Fruit fly (Drosophila melanogaster) whole organism, adult: ENCODE data around the gene Fum4.
A peak's percentile ranks its signal among the peaks of the same experiment; 100 is the strongest.

Source experiments
- CG12768 ChIP-seq: fragments of 200-800 bp; sonication (Bioruptor generic); optimal IDR thresholded peaks from 2 replicates; lab custom pipeline; 2017; ENCODE audit warnings: missing biosample characterization, missing genetic modification characterization, mild to moderate bottlenecking, moderate library complexity, missing genetic modification reagents
- CG1620 ChIP-seq: fragments of 200-800 bp; sonication (Bioruptor generic); optimal IDR thresholded peaks from 2 replicates; lab custom pipeline; 2016; ENCODE audit warnings: missing biosample characterization, missing genetic modification characterization
- CG33017 ChIP-seq: fragments of 200-800 bp; sonication (Bioruptor generic); optimal IDR thresholded peaks from 2 replicates; lab custom pipeline; 2018; ENCODE audit warnings: missing biosample characterization, mild to moderate bottlenecking, missing genetic modification characterization, moderate library complexity
- CG5204 ChIP-seq: fragments of 200-800 bp; sonication (Bioruptor generic); optimal IDR thresholded peaks from 2 replicates; lab custom pipeline; 2016; ENCODE audit warnings: missing biosample characterization, missing genetic modification characterization
- CG7045 ChIP-seq: fragments of 200-800 bp; sonication (Bioruptor generic); optimal IDR thresholded peaks from 2 replicates; lab custom pipeline; 2017; ENCODE audit warnings: missing biosample characterization, mild to moderate bottlenecking, missing genetic modification characterization
- Clk ChIP-seq: fragments of 200-800 bp; sonication (Bioruptor generic); optimal IDR thresholded peaks from 2 replicates; lab custom pipeline; 2017; ENCODE audit warnings: missing biosample characterization, missing genetic modification characterization
- Hr96 ChIP-seq: fragments of 200-800 bp; sonication (Bioruptor generic); optimal IDR thresholded peaks from 2 replicates; lab custom pipeline; 2016; ENCODE audit warnings: missing biosample characterization, missing genetic modification characterization
- Mnt ChIP-seq: fragments of 200-800 bp; sonication (Bioruptor generic); optimal IDR thresholded peaks from 2 replicates; lab custom pipeline; 2016; ENCODE audit warnings: missing biosample characterization, mild to moderate bottlenecking, missing genetic modification characterization
- cic ChIP-seq: fragments of 200-800 bp; sonication (Bioruptor generic); optimal IDR thresholded peaks from 2 replicates; lab custom pipeline; 2017; ENCODE audit warnings: missing biosample characterization, mild to moderate bottlenecking, missing genetic modification characterization, moderate library complexity
- kay ChIP-seq: fragments of 200-800 bp; sonication (Bioruptor generic); peaks from one replicate; lab custom pipeline; 2016; ENCODE audit warnings: missing biosample characterization, missing genetic modification characterization, borderline replicate concordance
- ovo ChIP-seq: fragments of 200-800 bp; sonication (Bioruptor generic); optimal IDR thresholded peaks from 2 replicates; lab custom pipeline; 2016; ENCODE audit warnings: missing biosample characterization, missing genetic modification characterization
- pad ChIP-seq: fragments of 200-800 bp; sonication (Bioruptor generic); optimal IDR thresholded peaks from 3 replicates; lab custom pipeline; 2017; ENCODE audit warnings: missing biosample characterization, missing genetic modification characterization, mild to moderate bottlenecking, moderate library complexity, missing genetic modification reagents
- tj ChIP-seq: fragments of 200-800 bp; sonication (Bioruptor generic); optimal IDR thresholded peaks from 3 replicates; lab custom pipeline; 2017; ENCODE audit warnings: missing biosample characterization, mild to moderate bottlenecking, missing genetic modification characterization, moderate library complexity

DNA sequence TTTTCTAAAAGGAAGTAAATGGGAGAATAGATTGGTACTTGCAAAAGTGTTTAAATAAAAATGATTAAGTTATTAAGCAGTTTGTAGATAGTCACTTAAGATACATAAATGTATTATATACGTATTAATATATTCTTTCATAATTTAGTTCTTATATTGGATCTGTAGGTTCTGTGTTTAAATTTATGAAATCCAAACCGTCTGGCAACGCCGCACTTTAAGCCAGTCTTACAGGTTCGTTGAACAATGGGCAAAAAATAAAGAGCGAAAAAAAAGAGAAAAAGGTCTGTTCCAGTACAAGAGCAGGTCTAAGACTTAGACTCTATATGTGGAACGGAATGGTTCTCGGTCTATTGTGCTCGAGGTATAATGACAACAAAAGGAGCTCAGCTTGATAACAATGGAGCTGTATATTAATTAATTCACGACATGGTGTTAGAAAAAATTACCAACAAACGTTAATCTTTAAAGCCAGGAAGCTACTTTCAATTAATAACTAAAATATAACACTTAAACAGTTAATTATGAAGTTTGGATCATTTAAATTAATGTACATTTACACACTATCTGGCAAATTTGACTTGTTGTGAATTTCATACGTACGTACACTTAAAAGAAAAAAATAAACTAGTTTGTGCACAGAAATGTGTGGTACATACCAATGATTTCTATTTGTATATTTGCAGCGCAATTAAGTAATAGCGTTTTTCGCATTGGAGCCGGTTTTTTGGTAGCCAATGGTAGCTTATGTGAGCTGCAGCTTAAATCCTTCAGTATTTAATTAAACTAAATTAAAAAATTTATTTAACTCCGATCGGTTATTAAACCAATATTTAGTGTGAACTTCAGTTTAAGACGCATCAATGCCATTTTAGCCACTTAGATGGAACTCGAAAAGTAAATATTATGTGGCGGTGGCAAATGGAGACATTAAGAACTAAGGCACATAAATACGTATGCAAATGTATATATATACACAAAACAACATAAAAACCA is 17.8 kb upstream of the Fum4 start, which contains the start of gene CG5731:
- TF ChIP-seq CG1620 (GFP tag; lab: Kevin White, UChicago) = no peak
- TF ChIP-seq CG33017 (tag; lab: Kevin White, UChicago) = no peak
- no peak for TF ChIP-seq Mnt (GFP tag; lab: Kevin White, UChicago)
- no peak for TF ChIP-seq cic (GFP tag; lab: Kevin White, UChicago)
- TF ChIP-seq CG5204 (GFP tag; lab: Kevin White, UChicago) = no peak
- TF ChIP-seq CG12768 (GFP tag; lab: Kevin White, UChicago) = no peak
- TF ChIP-seq Hr96 = no peak
- TF ChIP-seq kay (GFP tag; lab: Kevin White, UChicago) = peak; percentile 76
- TF ChIP-seq CG7045 = no peak
- TF ChIP-seq Clk = no peak
- no peak for TF ChIP-seq tj (GFP tag; lab: Kevin White, UChicago)
- no peak for TF ChIP-seq pad (GFP tag; lab: Kevin White, UChicago)
- TF ChIP-seq ovo (GFP tag; lab: Kevin White, UChicago) = no peak
